Worm (Caenorhabditis elegans) whole organism, young adult: ENCODE data around the gene rbm-42.

Experiments
- B0336.3 ChIP-seq: fragments of 200-800 bp; sonication (Bioruptor generic); IDR thresholded peaks from 2 replicates; pipeline ENCODE4 v1.3.6; 2022; ENCODE audit warnings: missing genetic modification characterization, missing compliant biosample characterization
- D2030.7 ChIP-seq: fragments of 200-800 bp; sonication (Bioruptor generic); IDR thresholded peaks from 2 replicates; pipeline ENCODE4 v1.3.6; 2022; ENCODE audit warnings: missing genetic modification reagents, missing genetic modification characterization, missing compliant biosample characterization
- Y67H2A.10 ChIP-seq: fragments of 200-800 bp; sonication (Bioruptor generic); conservative IDR thresholded peaks from 2 replicates; pipeline ENCODE4 v1.3.6; 2022; ENCODE audit warnings: missing genetic modification reagents, missing genetic modification characterization, missing compliant biosample characterization
- efl-1 ChIP-seq: fragments of 150-350 bp; optimal IDR thresholded peaks from 2 replicates; lab custom pipeline; 2014; ENCODE audit warnings: missing biosample characterization, missing genetic modification reagents, missing genetic modification characterization
- lin-26 ChIP-seq: fragments of 200-800 bp; sonication (Bioruptor generic); IDR thresholded peaks from 2 replicates; pipeline ENCODE4 v1.3.6; 2022; ENCODE audit warnings: missing genetic modification reagents, missing genetic modification characterization, missing compliant biosample characterization
- madf-6 ChIP-seq: fragments of 200-800 bp; sonication (Bioruptor generic); IDR thresholded peaks from 2 replicates; pipeline ENCODE4 v1.3.6; 2022; ENCODE audit warnings: missing genetic modification reagents, missing genetic modification characterization, missing compliant biosample characterization
- tbp1 ChIP-seq: fragments of 200-800 bp; sonication (Bioruptor generic); optimal IDR thresholded peaks from 2 replicates; lab custom pipeline; 2018; ENCODE audit warnings: mild to moderate bottlenecking, missing genetic modification characterization, missing compliant biosample characterization
- tbx-9 ChIP-seq: sonication (generic microtip); optimal IDR thresholded peaks from 2 replicates; lab custom pipeline; 2016; ENCODE audit warnings: borderline replicate concordance, missing genetic modification characterization, inconsistent platforms, missing compliant biosample characterization

ce11 chrIII:5173139-5173538, 20.1 kb upstream of the rbm-42 start, which contains the start of gene emb-1:
- TF ChIP-seq efl-1 (GFP tag; lab: Kevin White, UChicago) (no peak), madf-6 (GFP tag; lab: Robert Waterston, UW) (no peak), D2030.7 (GFP tag; lab: Robert Waterston, UW) (no peak), tbx-9 (tag; lab: Kevin White, UChicago) (no peak), lin-26 (GFP tag; lab: Robert Waterston, UW) (no peak), B0336.3 (no peak), Y67H2A.10 (GFP tag; lab: Robert Waterston, UW) (no peak), tbp1 (GFP tag; lab: Kevin White, UChicago) (no peak)
